Worm (Caenorhabditis elegans): ENCODE data around the gene chil-25.

DNA sequence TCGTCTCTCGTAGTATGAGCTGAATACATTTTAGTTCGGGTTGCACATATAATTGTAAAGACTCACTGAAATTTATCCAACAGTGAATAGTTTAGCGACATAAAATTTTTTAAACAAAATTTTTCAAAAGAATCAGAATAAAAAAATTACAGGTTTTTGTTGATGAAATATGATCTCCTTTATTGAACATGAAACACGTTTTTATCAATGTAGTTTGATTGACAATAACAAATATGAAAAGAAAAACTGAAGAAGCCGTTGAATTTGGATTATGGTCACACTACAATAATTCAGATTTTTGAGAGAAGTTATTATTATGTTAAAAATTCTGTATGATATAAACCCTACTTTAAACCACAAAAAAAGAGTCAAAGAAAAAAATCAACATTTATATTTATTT lies 34.2 kb downstream of the chil-25 start, which contains the start of gene chil-17:
- TF ChIP-seq unc-39 (tag; optimal IDR thresholded peaks at IDR 0.05): no peak
- TF ChIP-seq jun-1 (tag; optimal IDR thresholded peaks at IDR 0.05): no peak
- no peak for TF ChIP-seq elt-3 (tag; optimal IDR thresholded peaks at IDR 0.05)
- no peak for TF ChIP-seq unc-62 (GFP tag; optimal IDR thresholded peaks at IDR 0.05)
- TF ChIP-seq ZK546.5 (tag; optimal IDR thresholded peaks at IDR 0.05): no peak

Measured in whole organism, L3 larva.